Worm (Caenorhabditis elegans): Measurements from ENCODE around the gene F20H11.1.
"Not testable (repeated sequence)": the region's sequence is repeated elsewhere in the genome, so short reads cannot be mapped to it uniquely, and the experiment has no call there.

F20H11.1 gene

DNA sequence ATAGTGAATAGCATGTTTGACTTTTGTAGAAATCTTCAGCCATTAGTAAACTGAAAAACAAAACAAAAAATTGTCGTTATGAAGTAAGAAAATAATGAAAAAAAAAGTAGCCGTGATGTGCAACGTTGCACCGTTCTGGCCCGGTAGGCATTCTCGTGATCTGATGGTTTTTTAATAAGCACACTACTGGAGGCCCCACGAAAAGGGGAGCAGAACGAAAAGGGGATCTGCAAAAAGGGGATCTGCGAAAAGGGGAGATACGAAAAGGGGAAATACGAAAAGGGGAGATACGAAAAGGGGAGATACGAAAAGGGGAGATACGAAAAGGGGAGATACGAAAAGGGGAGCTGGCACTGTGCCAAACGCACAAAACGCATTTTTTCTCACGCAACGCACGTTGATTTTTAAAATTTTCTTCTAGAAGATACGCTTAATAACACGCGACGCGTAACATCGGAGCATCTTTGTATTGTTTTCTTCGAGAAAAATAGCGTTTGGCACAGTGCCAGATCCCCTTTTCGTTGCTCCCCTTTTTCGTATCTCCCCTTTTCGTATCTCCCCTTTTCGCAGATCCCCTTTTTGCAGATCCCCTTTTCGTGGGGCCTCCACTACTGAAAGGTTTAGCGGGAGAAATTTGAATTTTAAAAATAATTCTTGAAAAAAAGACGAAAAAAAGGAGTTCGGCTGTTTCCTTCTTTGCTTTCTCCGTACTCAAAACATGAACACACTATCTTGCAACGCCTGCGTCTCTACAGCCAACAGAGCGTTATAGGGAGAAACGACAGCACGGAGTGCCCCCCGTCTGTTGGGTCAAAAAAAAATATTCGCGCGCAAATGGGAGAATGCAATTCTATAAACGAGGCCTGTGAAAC lies 40.6 kb downstream of the F20H11.1 start, which contains the start of gene C09E7.7:
C09E7.7 (minus strand) TSS at position 57 of the 872 bp plus-strand sequence.
- TF ChIP-seq nhr-25 (tag; optimal IDR thresholded peaks at IDR 0.05) = peak; percentile 29
- peak; percentile 42 for TF ChIP-seq gmeb-1 (tag; optimal IDR thresholded peaks at IDR 0.05)
- peak; percentile 7 for TF ChIP-seq zag-1 (tag; optimal IDR thresholded peaks at IDR 0.05)
- peak; percentile 72 for TF ChIP-seq sma-3 (GFP tag; optimal IDR thresholded peaks at IDR 0.05)
- TF ChIP-seq F13H6.1 (tag; optimal IDR thresholded peaks at IDR 0.05) = peak; percentile 55
- TF ChIP-seq nhr-129 (tag; optimal IDR thresholded peaks at IDR 0.05) = peak; percentile 43
- peak; percentile 16 for TF ChIP-seq fos-1 (tag; optimal IDR thresholded peaks at IDR 0.05)
- peak; percentile 45 to 48 for TF ChIP-seq lsy-2 (tag; optimal IDR thresholded peaks at IDR 0.05)
- TF ChIP-seq unc-55 (GFP tag; optimal IDR thresholded peaks at IDR 0.05) = peak; percentile 48
- TF ChIP-seq sma-9 (GFP tag; optimal IDR thresholded peaks at IDR 0.05) = peak; percentile 60
- not testable (repeated sequence) for TF ChIP-seq sma-9 (tag; optimal IDR thresholded peaks at IDR 0.05)
- peak; percentile 18 for TF ChIP-seq crh-2 (tag; optimal IDR thresholded peaks at IDR 0.05)
- TF ChIP-seq nhr-21 (tag; optimal IDR thresholded peaks at IDR 0.05) = peak; percentile 24
- TF ChIP-seq lin-13 (GFP tag; optimal IDR thresholded peaks at IDR 0.05) = peak; percentile 50
- TF ChIP-seq C34F6.9 (tag; optimal IDR thresholded peaks at IDR 0.05) = peak; percentile 57
- TF ChIP-seq lin-11 (tag; optimal IDR thresholded peaks at IDR 0.05) = peak; percentile 31
